Fruit fly (Drosophila melanogaster) whole organism, larva: Measurements from ENCODE around the gene CG32712.

Experiments used
- noc ChIP-seq: fragments of 200-800 bp; sonication (Bioruptor generic); optimal IDR thresholded peaks from 3 replicates; lab custom pipeline; 2019; ENCODE audit warnings: missing biosample characterization, mild to moderate bottlenecking, missing genetic modification characterization, moderate library complexity

Gene CG32712

DNA sequence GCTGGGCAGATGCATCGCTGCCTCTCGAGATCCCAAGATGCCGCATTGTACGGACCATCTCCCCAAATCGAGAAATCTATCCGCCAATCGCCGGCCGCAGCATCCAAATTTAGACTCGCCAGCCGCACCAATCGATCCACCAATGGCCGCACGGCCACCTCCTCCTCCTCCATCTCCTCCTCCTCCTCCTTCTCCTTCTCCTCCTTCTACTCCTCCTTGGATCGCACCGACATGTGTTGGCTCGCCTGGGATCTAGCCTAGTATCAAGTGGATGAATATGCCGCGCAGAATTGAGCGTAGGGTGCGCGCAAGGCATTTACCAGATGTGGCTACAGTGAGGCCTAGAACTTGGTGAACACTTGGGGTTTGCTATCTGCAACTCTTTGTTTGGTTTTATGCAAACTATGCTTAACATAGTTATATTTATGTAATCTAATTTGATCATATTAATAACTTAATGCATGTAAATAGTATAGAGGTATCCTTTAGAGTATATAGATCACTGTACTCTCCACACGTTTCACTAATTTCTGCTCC lies 21.5 kb upstream of the CG32712 start, which contains the start of gene org-1:
Gene org-1, minus strand, starts transcription at position 51 of the 537 bp plus-strand sequence.
- peak; percentile 27 for TF ChIP-seq noc (tag; lab: Kevin White, UChicago)

DNA sequence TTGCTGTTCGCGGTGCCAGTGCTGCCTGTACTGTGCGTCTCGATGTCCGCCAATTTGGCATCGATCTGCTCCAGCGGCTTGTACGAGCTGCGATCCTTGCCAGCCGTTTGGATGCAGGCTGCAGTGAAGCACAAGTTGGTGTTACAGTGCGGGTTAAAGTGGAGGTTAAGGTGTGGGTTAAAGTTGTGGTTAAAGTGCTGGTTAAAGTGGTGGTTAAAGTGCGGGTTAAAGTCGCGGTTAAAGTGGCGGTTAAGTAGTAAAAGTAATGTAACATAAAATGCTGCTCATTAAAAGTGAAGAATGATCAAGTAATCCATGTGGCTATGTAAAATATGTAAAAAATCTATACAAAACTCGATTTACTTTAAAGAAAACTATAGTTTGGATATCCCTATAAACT lies 18.6 kb upstream of the CG32712 start:
- TF ChIP-seq noc (tag; lab: Kevin White, UChicago): no peak

DNA sequence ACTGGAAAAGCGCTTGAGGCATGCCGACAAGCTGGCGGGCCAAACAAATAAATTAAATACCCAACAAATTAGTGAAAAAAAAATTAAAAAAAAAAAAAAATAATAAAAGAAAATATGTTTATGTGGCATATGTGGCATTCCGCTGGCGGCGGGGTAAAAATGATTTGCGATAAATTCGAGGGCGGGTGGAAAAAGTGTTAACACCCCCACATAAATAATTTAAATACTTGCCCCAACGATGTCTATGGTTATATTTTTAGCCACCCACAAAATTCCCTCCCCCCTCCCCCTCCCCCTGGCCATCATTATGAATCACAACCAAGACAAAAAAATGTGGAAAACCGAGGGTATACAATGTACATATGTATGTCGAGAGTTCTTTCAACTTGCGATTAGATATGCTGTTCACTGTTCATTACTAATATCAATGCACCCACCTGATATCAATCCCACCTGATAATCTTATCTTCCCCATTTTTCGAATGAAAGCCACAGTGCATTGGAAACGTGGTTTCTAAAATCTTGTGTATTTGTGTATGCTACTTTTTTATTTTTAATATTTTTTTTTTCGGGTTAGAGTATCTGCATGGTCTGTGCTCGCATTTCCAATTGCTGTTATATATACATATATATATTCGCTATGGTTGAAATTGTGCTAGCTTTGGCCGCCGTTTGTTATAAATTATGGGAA lies 16.8 kb upstream of the CG32712 start:
- peak; percentile 30 for TF ChIP-seq noc (tag; lab: Kevin White, UChicago)

DNA sequence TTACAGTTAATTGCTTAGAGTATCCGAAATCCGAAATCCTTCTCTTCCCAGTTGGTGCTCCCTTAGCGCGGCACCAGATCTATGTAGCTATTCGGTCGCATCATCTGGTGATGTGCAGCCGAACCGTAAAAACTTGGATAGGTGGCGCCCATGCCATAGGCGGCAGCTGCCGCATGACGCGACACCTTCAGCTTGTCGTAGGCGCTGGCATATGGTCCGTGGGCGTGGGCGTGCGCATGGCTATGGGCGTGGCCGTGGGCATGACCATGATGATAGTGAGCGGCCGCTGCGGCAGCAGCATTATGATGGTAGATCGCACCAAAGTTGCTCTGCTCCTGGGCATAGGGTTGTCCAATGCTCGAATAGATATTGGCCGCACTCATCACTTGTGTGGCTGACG lies 14.6 kb upstream of the CG32712 start:
- TF ChIP-seq noc (tag; lab: Kevin White, UChicago): no peak

DNA sequence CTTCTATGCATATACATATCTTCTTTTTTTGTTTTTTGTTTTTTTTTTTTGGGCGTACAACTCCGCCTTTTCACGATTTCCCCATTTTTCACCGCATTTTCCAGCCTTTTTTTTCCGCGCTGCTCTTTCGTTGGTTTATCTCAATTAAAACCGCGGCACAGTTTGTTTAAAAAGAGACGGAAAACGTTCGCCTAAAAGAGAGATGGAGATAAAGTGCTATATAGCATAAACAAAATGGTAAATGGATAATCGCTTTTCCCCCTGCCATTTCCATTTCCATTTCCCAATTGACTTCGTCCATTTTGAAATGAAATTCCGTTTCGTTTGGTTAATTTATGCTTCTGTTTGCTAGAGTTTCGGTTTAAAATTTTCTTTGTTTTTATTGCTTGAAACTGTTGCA lies 13.6 kb upstream of the CG32712 start:
- TF ChIP-seq noc (tag; lab: Kevin White, UChicago): no peak

DNA sequence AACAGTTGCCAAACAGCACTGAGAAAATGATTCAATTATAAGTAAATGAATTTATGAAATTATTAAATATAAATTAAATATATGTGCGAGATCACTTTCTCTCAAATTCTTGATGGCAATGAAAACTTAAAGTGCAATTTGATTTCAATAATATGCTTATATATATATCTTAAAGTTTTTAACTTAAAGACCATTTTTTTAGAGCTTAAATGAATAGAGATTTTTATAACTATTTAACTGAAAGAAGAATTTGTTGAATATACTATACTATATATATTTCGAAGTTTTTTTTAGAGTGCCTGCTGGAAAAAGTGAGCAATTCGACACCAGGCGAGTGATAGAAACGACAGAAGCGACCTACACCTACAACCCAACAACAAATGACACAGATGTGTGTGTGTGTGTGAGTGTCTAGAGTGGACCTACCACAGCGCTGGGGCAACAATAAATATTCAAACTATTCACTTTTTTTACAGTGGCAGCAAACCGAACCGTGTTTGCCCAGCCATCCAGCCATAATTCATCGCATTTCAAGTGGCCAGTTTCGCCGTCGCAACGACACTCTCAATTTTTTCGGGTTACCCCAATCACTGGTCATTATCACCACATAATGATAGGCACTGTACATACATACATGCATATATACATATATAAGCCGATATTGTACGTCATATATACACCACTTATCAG lies 11.4 kb upstream of the CG32712 start:
- no peak for TF ChIP-seq noc (tag; lab: Kevin White, UChicago)

DNA sequence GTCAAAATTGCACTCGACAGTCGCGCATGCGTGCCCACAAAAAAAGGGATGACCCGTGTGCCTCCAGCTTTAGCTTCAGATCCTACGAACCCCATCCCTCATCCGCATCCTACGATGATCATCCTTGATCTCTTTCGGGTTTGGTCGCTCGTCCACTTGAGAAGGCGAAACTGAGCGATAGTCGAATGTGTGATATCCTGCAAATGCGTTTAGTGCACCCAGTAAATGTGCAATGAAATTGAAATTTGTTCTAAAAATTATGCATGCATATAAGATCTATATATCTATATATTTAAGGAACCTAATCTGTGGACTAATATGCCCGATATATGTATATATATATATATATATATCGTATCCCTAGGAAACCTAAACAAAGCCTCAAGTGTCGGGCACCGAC lies 10.7 kb upstream of the CG32712 start:
- no peak for TF ChIP-seq noc (tag; lab: Kevin White, UChicago)

DNA sequence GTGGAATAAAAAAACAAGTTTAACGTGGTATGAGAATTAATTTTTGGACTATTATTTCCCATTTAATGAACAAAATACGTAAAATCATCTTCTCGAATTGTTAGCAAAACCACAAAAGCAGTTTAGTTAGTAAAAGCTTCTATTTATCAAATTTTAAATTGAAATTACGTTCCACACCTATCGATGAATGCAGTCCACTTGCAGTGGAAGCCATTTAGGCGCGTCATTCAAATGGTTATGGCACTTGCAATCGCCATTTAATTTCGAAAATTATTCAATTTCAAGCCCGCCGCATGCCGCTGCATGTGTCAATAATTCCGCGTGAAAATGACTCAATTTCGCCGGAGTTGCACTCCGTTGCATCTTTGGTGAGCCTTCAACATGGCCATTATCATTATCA lies 9.3 kb upstream of the CG32712 start:
- TF ChIP-seq noc (tag; lab: Kevin White, UChicago): no peak

DNA sequence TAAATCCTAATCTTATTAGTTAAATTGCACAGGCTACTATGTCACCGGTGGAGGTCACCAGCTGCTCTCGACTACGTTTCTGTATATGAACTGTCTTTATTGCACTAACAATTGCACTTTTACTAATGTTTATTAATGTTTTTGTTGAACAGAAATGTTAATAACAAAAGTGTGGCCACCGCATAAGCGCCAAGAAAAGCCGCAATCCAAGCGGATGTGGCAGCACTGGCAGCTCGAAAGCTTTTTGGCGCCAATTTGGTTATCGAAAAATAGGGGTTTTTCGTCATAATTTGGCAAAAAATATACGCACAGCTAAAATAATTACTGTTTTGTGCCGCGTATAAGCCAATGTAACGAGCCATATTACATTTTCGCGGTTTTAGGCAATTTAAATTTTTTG lies 8.6 kb upstream of the CG32712 start, which contains the start of gene CG12123:
Gene CG12123, minus strand, starts transcription at position 188 of the 400 bp plus-strand sequence.
- no peak for TF ChIP-seq noc (tag; lab: Kevin White, UChicago)

DNA sequence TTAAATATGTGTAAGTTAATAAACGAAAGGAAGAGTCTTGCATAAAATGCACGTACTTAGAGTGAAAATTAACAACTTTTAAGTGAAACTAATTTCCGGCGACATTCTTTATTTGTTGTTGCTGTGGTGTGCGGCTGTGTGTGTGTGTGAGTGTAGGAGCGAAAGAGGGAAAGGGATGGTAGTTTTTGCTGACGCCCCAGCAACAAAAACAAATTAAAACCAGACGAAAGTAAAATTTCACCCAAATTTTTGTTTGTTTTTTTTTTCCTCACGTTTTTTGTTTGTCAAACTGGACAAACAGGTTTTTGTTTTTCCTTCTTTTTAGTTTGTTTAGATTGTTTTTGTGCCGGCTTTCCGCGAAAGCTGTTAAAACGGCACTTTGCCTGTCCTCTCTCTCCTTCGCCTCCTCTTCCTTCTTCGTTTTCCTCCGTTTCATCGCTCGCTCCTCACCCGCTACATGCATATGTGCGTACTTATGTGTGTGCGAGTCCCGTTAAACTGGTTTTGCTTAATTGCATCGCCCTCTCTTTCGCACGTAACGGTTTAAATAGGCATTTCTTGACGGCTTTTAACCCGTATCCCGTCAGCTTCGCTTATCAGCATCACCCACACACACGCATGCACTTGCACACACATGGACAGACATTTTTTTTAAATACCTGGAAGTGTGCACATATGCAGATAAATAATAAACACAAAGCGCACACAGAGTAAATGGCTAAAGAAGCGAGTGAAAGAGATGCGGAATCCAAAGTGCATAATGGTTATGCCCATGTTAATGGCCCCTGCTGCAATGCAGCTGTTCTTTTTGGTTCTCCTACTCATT lies 3.9 kb upstream of the CG32712 start, which contains the start of gene Miga:
Gene Miga, minus strand, starts transcription at position 536 of the 826 bp plus-strand sequence.
- TF ChIP-seq noc (tag; lab: Kevin White, UChicago): no peak

DNA sequence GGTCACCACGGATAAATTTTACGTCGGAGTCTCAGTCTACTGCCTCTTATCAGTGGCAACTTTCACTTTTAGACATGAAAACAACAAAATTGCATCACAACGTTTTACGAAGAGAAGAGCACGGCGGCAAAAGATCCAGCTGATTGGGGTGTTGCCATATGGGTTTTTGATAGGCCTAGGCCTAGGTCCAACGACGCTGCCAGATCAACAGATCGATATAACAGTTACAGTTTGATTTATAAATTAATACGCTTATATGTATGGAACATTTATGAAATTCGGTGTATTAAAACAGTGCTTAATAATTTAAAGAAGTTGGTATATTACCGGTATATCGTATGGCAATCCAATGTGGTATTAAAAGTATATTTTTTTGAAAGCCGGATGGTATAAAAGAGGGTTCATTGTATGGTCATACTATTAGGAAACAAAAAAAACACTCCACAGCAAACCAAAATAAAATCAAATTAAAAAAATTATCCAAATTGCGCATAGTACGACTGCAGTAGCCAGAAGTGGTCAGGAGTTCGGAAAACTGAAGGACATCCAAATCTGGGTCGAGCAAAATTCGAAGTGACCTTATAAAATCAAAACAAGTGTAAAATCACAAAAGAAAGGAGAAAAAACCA lies 3.2 kb upstream of the CG32712 start, which contains the start of gene CG1440:
Gene CG1440, plus strand, starts transcription at position 402 of the 629 bp plus-strand sequence.
- no peak for TF ChIP-seq noc (tag; lab: Kevin White, UChicago)

DNA sequence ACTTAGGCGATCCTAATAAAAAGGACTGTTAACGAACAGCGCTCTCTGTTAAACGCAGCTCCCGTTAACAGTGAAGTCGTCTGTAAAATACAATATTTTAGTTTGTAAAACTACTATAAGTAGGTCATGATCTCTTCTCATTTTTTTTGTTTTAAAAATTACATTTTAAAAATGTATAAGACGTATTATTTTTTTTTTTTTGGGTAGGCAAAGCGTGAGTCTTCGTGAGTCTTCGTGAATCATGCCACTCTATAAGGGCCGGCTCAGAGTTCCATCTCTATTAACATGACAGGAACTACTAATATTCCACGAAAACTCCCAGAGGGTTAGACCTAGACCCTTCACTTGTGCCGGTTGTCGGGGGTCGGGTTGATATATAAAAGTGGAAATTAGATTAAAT lies 11.0 kb downstream of the CG32712 start:
- no peak for TF ChIP-seq noc (tag; lab: Kevin White, UChicago)

DNA sequence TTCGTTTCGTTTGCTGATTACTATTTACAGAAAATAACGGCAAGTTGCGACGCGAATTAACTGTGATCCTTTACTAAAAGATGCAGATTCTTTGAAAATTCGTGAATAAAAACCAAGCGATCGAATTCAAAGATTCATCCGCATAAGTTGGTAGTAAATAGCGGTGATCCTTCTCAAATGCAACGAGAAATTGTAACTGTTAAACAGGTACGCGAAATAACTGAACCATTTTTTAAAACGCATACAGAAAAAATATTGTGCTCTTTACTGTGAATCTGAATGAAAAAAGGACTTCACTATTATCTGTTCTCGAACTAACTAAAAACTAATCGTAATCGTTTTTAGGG lies 12.2 kb downstream of the CG32712 start:
- no peak for TF ChIP-seq noc (tag; lab: Kevin White, UChicago)

DNA sequence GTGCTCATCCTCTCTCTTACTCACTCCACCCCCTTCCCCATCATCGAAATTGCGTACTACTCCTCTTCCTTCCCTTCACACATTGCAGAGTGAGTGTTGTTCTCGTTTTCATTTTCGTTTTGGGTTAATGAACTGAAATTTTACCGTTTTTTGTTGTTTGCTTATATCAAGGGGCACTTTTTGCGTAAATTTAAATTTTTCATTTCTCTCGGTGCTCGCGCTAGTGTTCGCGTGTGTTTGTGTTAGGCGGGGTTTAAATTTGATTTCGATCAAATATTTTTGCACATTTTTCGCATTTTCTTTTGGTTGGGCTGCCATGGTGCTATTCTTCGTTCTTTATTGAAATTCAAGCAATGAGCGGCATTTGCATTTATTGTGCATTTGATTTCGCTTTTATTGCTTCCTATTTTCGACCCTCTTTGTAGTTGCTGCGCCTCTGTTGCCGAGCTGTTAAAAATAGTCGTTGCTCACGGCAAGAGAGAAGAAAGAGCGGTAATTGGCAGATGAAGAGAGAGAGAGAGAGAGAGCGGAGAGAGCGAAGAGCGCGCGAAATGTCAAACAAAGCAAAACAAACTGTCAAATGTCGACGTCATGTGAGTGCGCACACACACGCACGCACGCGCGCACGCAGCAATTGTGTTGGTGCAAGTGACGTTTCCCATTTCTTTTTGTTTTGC lies 12.7 kb downstream of the CG32712 start:
- TF ChIP-seq noc (tag; lab: Kevin White, UChicago): no peak

DNA sequence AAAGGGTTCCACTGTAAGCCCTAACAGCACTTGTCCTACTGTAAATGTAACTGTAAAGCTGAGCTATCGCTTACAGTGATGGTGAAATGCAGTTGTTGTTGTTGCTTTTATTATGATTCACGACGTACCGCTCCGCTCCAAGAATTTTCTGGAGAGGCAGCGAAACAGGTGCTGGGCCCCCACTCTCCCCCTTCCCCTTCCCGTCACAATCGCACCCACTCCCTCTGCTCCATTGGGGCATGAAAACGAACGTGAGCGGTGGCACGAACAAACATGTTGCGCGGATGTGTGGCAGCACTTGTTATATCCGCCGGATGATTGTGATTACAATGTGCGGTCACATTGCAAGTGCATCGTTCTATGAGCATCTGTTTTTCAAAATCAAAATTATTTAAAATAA lies 14.1 kb downstream of the CG32712 start:
- TF ChIP-seq noc (tag; lab: Kevin White, UChicago): no peak
